Fruit fly (Drosophila melanogaster): ENCODE data around the gene CG9356.
A peak's percentile ranks its signal among the peaks of the same experiment; 100 is the strongest.

Gene CG9356

dm6 chr3R:9404104-9404512 is at the start of gene CG9356, which contains the start of the genes BBIP1 and CG8135 (continued):
- no peak for TF ChIP-seq unpg (GFP tag; optimal IDR thresholded peaks at IDR 0.05)
- peak; percentile 84 for TF ChIP-seq Lhr (GFP tag; optimal IDR thresholded peaks at IDR 0.05)
- peak in 1 of 2 experiments; percentile 37 for TF ChIP-seq crp (GFP tag; optimal IDR thresholded peaks at IDR 0.05)
- peak; percentile 2 for TF ChIP-seq CTCF (GFP tag; optimal IDR thresholded peaks at IDR 0.05)
- peak; percentile 66 for TF ChIP-seq grau (tag; optimal IDR thresholded peaks at IDR 0.05)
- TF ChIP-seq jing (GFP tag; optimal IDR thresholded peaks at IDR 0.05), result no peak
- TF ChIP-seq CG15601 (tag; optimal IDR thresholded peaks at IDR 0.05), result peak; percentile 79
- TF ChIP-seq stc (GFP tag; IDR thresholded peaks at IDR 0.05), result peak; percentile 41; the same call in 1 of the 2 replicates
- no peak; the same call in 1 of the 2 replicates for TF ChIP-seq CG31441 (GFP tag; IDR thresholded peaks at IDR 0.05)
- peak; percentile 44 for TF ChIP-seq CG7372 (GFP tag; IDR thresholded peaks at IDR 0.05)
- TF ChIP-seq pum (GFP tag; optimal IDR thresholded peaks at IDR 0.05), result peak; percentile 75
- peak; percentile 76 for TF ChIP-seq CG7786 (GFP tag; optimal IDR thresholded peaks at IDR 0.05)
- no peak for TF ChIP-seq Tbp (GFP tag; optimal IDR thresholded peaks at IDR 0.05)

- TF ChIP-seq Blimp-1 (GFP tag; optimal IDR thresholded peaks at IDR 0.05), result no peak
- no peak for TF ChIP-seq nau (GFP tag; optimal IDR thresholded peaks at IDR 0.05)
- TF ChIP-seq eve (GFP tag; optimal IDR thresholded peaks at IDR 0.05), result peak in 1 of 2 experiments; percentile 49
- peak; percentile 97 for TF ChIP-seq CG8281 (tag; optimal IDR thresholded peaks at IDR 0.05)
- TF ChIP-seq sob (GFP tag; IDR thresholded peaks at IDR 0.05), result peak; percentile 12; the same call in 1 of the 2 replicates
- 0 out of 2 replicates have a peak, but pooled peaks have one; percentile 11 for TF ChIP-seq Atf6 (GFP tag; IDR thresholded peaks at IDR 0.05)
- no peak for TF ChIP-seq CG7987 (GFP tag; optimal IDR thresholded peaks at IDR 0.05)
- TF ChIP-seq lab (GFP tag; optimal IDR thresholded peaks at IDR 0.05), result peak; percentile 13
- TF ChIP-seq gce (GFP tag; IDR thresholded peaks at IDR 0.05), result no peak
- TF ChIP-seq luna (GFP tag; optimal IDR thresholded peaks at IDR 0.05), result peak; percentile 7
- TF ChIP-seq CG13894 (tag; optimal IDR thresholded peaks at IDR 0.05), result peak; percentile 26
- no peak for TF ChIP-seq CG12942 (GFP tag; optimal IDR thresholded peaks at IDR 0.05)
- TF ChIP-seq ci (GFP tag; IDR thresholded peaks at IDR 0.05), result peak; percentile 37; the same call in 1 of the 3 replicates
- TF ChIP-seq Pdp1 (GFP tag; optimal IDR thresholded peaks at IDR 0.05), result peak in 1 of 2 experiments; percentile 13
- peak; percentile 72 for TF ChIP-seq cg (GFP tag; optimal IDR thresholded peaks at IDR 0.05)
- no peak for TF ChIP-seq stwl (tag; optimal IDR thresholded peaks at IDR 0.05)
- TF ChIP-seq CG13296 (GFP tag; optimal IDR thresholded peaks at IDR 0.05), result no peak
- TF ChIP-seq zen2 (GFP tag; IDR thresholded peaks at IDR 0.05; ENCODE audit: partially characterized antibody), result 0 out of 3 replicates have a peak, but pooled peaks have one; percentile 22
Observed at dm6 chr3R:9450672-9451071, 46.6 kb upstream of the CG9356 start.

dm6 chr3R:9448320-9448719 is 44.3 kb upstream of the CG9356 start:
- TF ChIP-seq CG13296 (GFP tag; optimal IDR thresholded peaks at IDR 0.05) (peak; percentile 56), CG1602 (GFP tag; optimal IDR thresholded peaks at IDR 0.05) (no peak), Six4 (GFP tag; optimal IDR thresholded peaks at IDR 0.05) (no peak), NfI (GFP tag; optimal IDR thresholded peaks at IDR 0.05) (no peak), Ets97D (GFP tag; optimal IDR thresholded peaks at IDR 0.05) (no peak), slou (GFP tag; optimal IDR thresholded peaks at IDR 0.05) (no peak), CG12219 (GFP tag; optimal IDR thresholded peaks at IDR 0.05) (no peak), CHES-1-like (GFP tag; optimal IDR thresholded peaks at IDR 0.05) (no peak), CG7839 (tag; optimal IDR thresholded peaks at IDR 0.05) (no peak), HLH3B (GFP tag; IDR thresholded peaks at IDR 0.05) (no peak; the same call in 1 of the 2 replicates), sqz (GFP tag; optimal IDR thresholded peaks at IDR 0.05) (no peak), ara (GFP tag; IDR thresholded peaks at IDR 0.05) (no peak), CG15269 (tag; optimal IDR thresholded peaks at IDR 0.05) (no peak), Doc2 (GFP tag; IDR thresholded peaks at IDR 0.05) (no peak), CG5180 (GFP tag; optimal IDR thresholded peaks at IDR 0.05) (no peak), CG16815 (GFP tag; optimal IDR thresholded peaks at IDR 0.05) (no peak), prd (optimal IDR thresholded peaks at IDR 0.05) (no peak), prd (GFP tag; IDR thresholded peaks at IDR 0.05) (no peak), gfzf (GFP tag; optimal IDR thresholded peaks at IDR 0.05) (no peak), Mes4 (GFP tag; optimal IDR thresholded peaks at IDR 0.05) (no peak), CTCF (GFP tag; optimal IDR thresholded peaks at IDR 0.05) (no peak)

All from whole organism, embryonic.